Worm (Caenorhabditis elegans) whole organism, L4/young adult: ENCODE results near the gene ttr-36.

Experiments
- W03F9.2 ChIP-seq: fragments of 150-350 bp; optimal IDR thresholded peaks from 2 replicates; lab custom pipeline; 2014; ENCODE audit warnings: missing biosample characterization, missing genetic modification characterization
- dao-5 ChIP-seq: sonication (generic microtip); optimal IDR thresholded peaks from 2 replicates; lab custom pipeline; 2016; ENCODE audit warnings: missing genotype, missing genetic modification characterization, moderate library complexity, missing compliant biosample characterization
- him-1 ChIP-seq: sonication (generic microtip); optimal IDR thresholded peaks from 2 replicates; lab custom pipeline; 2016; ENCODE audit warnings: missing genotype, missing genetic modification reagents, missing genetic modification characterization, missing compliant biosample characterization

ce11 chrX:6510627-6511026 is at the start of gene ttr-36:
- no peak for TF ChIP-seq him-1 (tag; lab: Kevin White, UChicago)
- no peak for TF ChIP-seq W03F9.2
- no peak for TF ChIP-seq dao-5 (tag; lab: Kevin White, UChicago)
